Fruit fly (Drosophila melanogaster) whole organism, embryonic: ENCODE data around the gene Pfdn2.

ENCODE experiments used
- CG12236 ChIP-seq: fragments of 200-800 bp; sonication (Bioruptor generic); optimal IDR thresholded peaks from 2 replicates; lab custom pipeline; 2016; ENCODE audit warnings: missing biosample characterization, missing genetic modification characterization
- CG16815 ChIP-seq: fragments of 200-800 bp; sonication (Bioruptor generic); optimal IDR thresholded peaks from 3 replicates; lab custom pipeline; 2017; ENCODE audit warnings: missing biosample characterization, mild to moderate bottlenecking, missing genetic modification characterization
- CG2202 ChIP-seq: fragments of 200-800 bp; sonication (Bioruptor generic); optimal IDR thresholded peaks from 2 replicates; lab custom pipeline; 2018; ENCODE audit warnings: missing biosample characterization, mild to moderate bottlenecking, missing genetic modification characterization
- CG2875 ChIP-seq: fragments of 200-800 bp; sonication (Bioruptor generic); optimal IDR thresholded peaks from 2 replicates; lab custom pipeline; 2017; ENCODE audit warnings: missing biosample characterization, mild to moderate bottlenecking, missing genetic modification characterization, missing genetic modification reagents
- CoRest ChIP-seq: fragments of 200-800 bp; sonication (Bioruptor generic); optimal IDR thresholded peaks from 3 replicates; lab custom pipeline; 2018; ENCODE audit warnings: missing biosample characterization, mild to moderate bottlenecking, missing genetic modification characterization, moderate library complexity
- Med ChIP-seq: fragments of 200-800 bp; sonication (Bioruptor generic); peaks from one replicate; lab custom pipeline; 2016; ENCODE audit warnings: missing biosample characterization, missing genetic modification characterization, mild to moderate bottlenecking, inconsistent platforms, moderate library complexity
- amos ChIP-seq: fragments of 200-800 bp; sonication (Bioruptor generic); IDR thresholded peaks from 2 replicates; pipeline ENCODE4 v1.3.6; 2022; ENCODE audit warnings: missing biosample characterization, missing genetic modification characterization; ENCODE audit not compliant: partially characterized antibody
- gro ChIP-seq: fragments of 200-800 bp; sonication (Bioruptor generic); optimal IDR thresholded peaks from 2 replicates; lab custom pipeline; 2016; ENCODE audit warnings: missing biosample characterization, missing genetic modification characterization
- psq ChIP-seq: fragments of 200-800 bp; sonication (Bioruptor generic); optimal IDR thresholded peaks from 2 replicates; lab custom pipeline; 2017; ENCODE audit warnings: missing biosample characterization, missing genetic modification characterization

- TF ChIP-seq amos (GFP tag; lab: Robert Waterston, UW) (no peak), CG12236 (no peak), Med (no peak), gro (GFP tag; lab: Kevin White, UChicago) (no peak), CoRest (tag; lab: Kevin White, UChicago) (no peak), psq (GFP tag; lab: Kevin White, UChicago) (no peak), CG2875 (peak; percentile 29), CG2202 (tag; lab: Kevin White, UChicago) (no peak), CG16815 (GFP tag; lab: Kevin White, UChicago) (no peak)
Measured at dm6 chr3L:11107432-11107831, 33.2 kb upstream of the Pfdn2 start, which contains the start of gene CG32073.
